Worm (Caenorhabditis elegans): ENCODE results near the gene ZK892.5.

ZK892.5 gene

ce11 chrII:10001065-10001464 lies 7.0 kb upstream of the ZK892.5 start, which contains the start of gene nlt-1 (continued):
- TF ChIP-seq nhr-11 (tag; optimal IDR thresholded peaks at IDR 0.05), result peak; percentile 28
- TF ChIP-seq ceh-28 (tag; optimal IDR thresholded peaks at IDR 0.05), result no peak
- TF ChIP-seq lir-3 (tag; optimal IDR thresholded peaks at IDR 0.05), result no peak
- TF ChIP-seq nhr-6 (tag; optimal IDR thresholded peaks at IDR 0.05), result peak; percentile 24
- TF ChIP-seq mdl-1 (tag; optimal IDR thresholded peaks at IDR 0.05), result peak in 1 of 2 experiments; percentile 55
- no peak for TF ChIP-seq daf-16 (GFP tag; optimal IDR thresholded peaks at IDR 0.05)
- peak; percentile 89 for TF ChIP-seq daf-16 (tag; optimal IDR thresholded peaks at IDR 0.05)
- TF ChIP-seq nhr-237 (tag; optimal IDR thresholded peaks at IDR 0.05), result no peak
- TF ChIP-seq mep-1 (tag; optimal IDR thresholded peaks at IDR 0.05), result peak; percentile 44
- peak; percentile 91 for TF ChIP-seq pqm-1 (tag; optimal IDR thresholded peaks at IDR 0.05)
- peak; percentile 92 for TF ChIP-seq ceh-20 (GFP tag; IDR thresholded peaks at IDR 0.05)
- TF ChIP-seq Y105C5A.15 (GFP tag; IDR thresholded peaks at IDR 0.05), result no peak
- TF ChIP-seq lin-39 (tag; optimal IDR thresholded peaks at IDR 0.05), result no peak
- TF ChIP-seq nhr-42 (GFP tag; IDR thresholded peaks at IDR 0.05), result no peak
- no peak for TF ChIP-seq lin-15B (tag; optimal IDR thresholded peaks at IDR 0.05)
- no peak for TF ChIP-seq F26F4.8 (GFP tag; conservative IDR thresholded peaks at IDR 0.05)
- TF ChIP-seq arid-1 (GFP tag; conservative IDR thresholded peaks at IDR 0.05), result no peak
- no peak for TF ChIP-seq spr-3 (GFP tag; optimal IDR thresholded peaks at IDR 0.05)
- no peak for TF ChIP-seq jun-1 (tag; optimal IDR thresholded peaks at IDR 0.05)
- no peak for TF ChIP-seq zfp-2 (tag; optimal IDR thresholded peaks at IDR 0.05)
- TF ChIP-seq pha-4 (GFP tag; IDR thresholded peaks at IDR 0.05), result no peak
- TF ChIP-seq pha-4 (tag; optimal IDR thresholded peaks at IDR 0.05), result no peak
- TF ChIP-seq zag-1 (tag; optimal IDR thresholded peaks at IDR 0.05), result no peak
- TF ChIP-seq ceh-62 (tag; optimal IDR thresholded peaks at IDR 0.05), result no peak
- no peak for TF ChIP-seq nhr-111 (GFP tag; optimal IDR thresholded peaks at IDR 0.05)
- peak; percentile 43 for TF ChIP-seq T20F7.1 (GFP tag; optimal IDR thresholded peaks at IDR 0.05)
- TF ChIP-seq Y5F2A.4 (GFP tag; optimal IDR thresholded peaks at IDR 0.05), result no peak
- no peak for TF ChIP-seq ctbp-1 (GFP tag; IDR thresholded peaks at IDR 0.05)
- peak in 1 of 2 experiments; percentile 20 for TF ChIP-seq unc-62 (GFP tag; optimal IDR thresholded peaks at IDR 0.05 in 1 of 2)
- no peak for TF ChIP-seq unc-62 (tag; optimal IDR thresholded peaks at IDR 0.05)
- peak; percentile 86 for TF ChIP-seq hlh-11 (tag; optimal IDR thresholded peaks at IDR 0.05)
- no peak for TF ChIP-seq daf-12 (tag; optimal IDR thresholded peaks at IDR 0.05)
- TF ChIP-seq nhr-48 (tag; optimal IDR thresholded peaks at IDR 0.05), result peak; percentile 70
- TF ChIP-seq gei-8 (GFP tag; optimal IDR thresholded peaks at IDR 0.05), result no peak
- TF ChIP-seq zip-11 (GFP tag; IDR thresholded peaks at IDR 0.05), result no peak
- peak; percentile 72; the same call in 1 of the 2 replicates for TF ChIP-seq tra-1 (GFP tag; IDR thresholded peaks at IDR 0.05)
- TF ChIP-seq madf-5 (GFP tag; IDR thresholded peaks at IDR 0.05), result no peak
- TF ChIP-seq lin-38 (GFP tag; IDR thresholded peaks at IDR 0.05), result no peak
- TF ChIP-seq lin-13 (GFP tag; optimal IDR thresholded peaks at IDR 0.05), result no peak
- TF ChIP-seq ztf-11 (tag; optimal IDR thresholded peaks at IDR 0.05), result no peak
- TF ChIP-seq Y48G9A.11 (GFP tag; IDR thresholded peaks at IDR 0.05), result no peak
- no peak for TF ChIP-seq daf-19 (GFP tag; conservative IDR thresholded peaks at IDR 0.05)
- no peak for TF ChIP-seq aly-2 (tag; optimal IDR thresholded peaks at IDR 0.05)
- TF ChIP-seq dmd-8 (GFP tag; IDR thresholded peaks at IDR 0.05), result no peak
- no peak for TF ChIP-seq zfp-3 (GFP tag; conservative IDR thresholded peaks at IDR 0.05)
- no peak for TF ChIP-seq mdt-29 (GFP tag; IDR thresholded peaks at IDR 0.05)
- peak; percentile 39 for TF ChIP-seq hlh-30 (tag; optimal IDR thresholded peaks at IDR 0.05; ENCODE audit: insufficient read depth)
- no peak for TF ChIP-seq egl-43 (GFP tag; IDR thresholded peaks at IDR 0.05)
- TF ChIP-seq hmg-1.1 (GFP tag; IDR thresholded peaks at IDR 0.05), result no peak
- no peak for TF ChIP-seq zip-2 (tag; optimal IDR thresholded peaks at IDR 0.05)
- no peak for TF ChIP-seq vab-7 (GFP tag; IDR thresholded peaks at IDR 0.05)
- no peak for TF ChIP-seq unc-39 (tag; optimal IDR thresholded peaks at IDR 0.05)
- TF ChIP-seq dve-1 (tag; optimal IDR thresholded peaks at IDR 0.05; ENCODE audit: insufficient read depth), result peak; percentile 81
- TF ChIP-seq nhr-77 (tag; optimal IDR thresholded peaks at IDR 0.05), result peak; percentile 93

Data from whole organism, L4 larva.